Fruit fly (Drosophila melanogaster) whole organism: ENCODE measurements around the gene Atpalpha.

Experiments used
- CG8478 ChIP-seq: fragments of >200 bp; optimal IDR thresholded peaks from 2 replicates; lab custom pipeline; 2018; ENCODE audit warnings: inconsistent platforms
- Dll ChIP-seq: fragments of >200 bp; optimal IDR thresholded peaks from 2 replicates; lab custom pipeline; 2017
- EcR ChIP-seq, 2 experiments: fragments of >200 bp; optimal IDR thresholded peaks; 2 replicates each; lab custom pipeline; 2017; ENCODE audit warnings: missing biosample characterization in 2 of 2, missing genetic modification characterization in 2 of 2, missing genetic modification reagents in 2 of 2
- pan ChIP-seq: fragments of >200 bp; optimal IDR thresholded peaks from 2 replicates; lab custom pipeline; 2017
- psq ChIP-seq: fragments of >200 bp; optimal IDR thresholded peaks from 2 replicates; lab custom pipeline; 2017
- usp ChIP-seq: fragments of >200 bp; optimal IDR thresholded peaks from 2 replicates; lab custom pipeline; 2017; ENCODE audit warnings: missing biosample characterization, missing genetic modification characterization, mixed read lengths

Gene Atpalpha

dm6 chr3R:20961993-20962392 is 13.5 kb downstream of the Atpalpha start:
- TF ChIP-seq EcR (GFP tag; optimal IDR thresholded peaks at IDR 0.05; lab: Kevin White, UChicago) (no peak), pan (lab: Kevin White, UChicago) (no peak), CG8478 (no peak), Dll (lab: Kevin White, UChicago) (no peak), usp (no peak), psq (lab: Kevin White, UChicago) (no peak)

- no peak for TF ChIP-seq usp
- TF ChIP-seq EcR (GFP tag; optimal IDR thresholded peaks at IDR 0.05; lab: Kevin White, UChicago): no peak
- TF ChIP-seq pan (lab: Kevin White, UChicago): no peak
- TF ChIP-seq Dll (lab: Kevin White, UChicago): no peak
- TF ChIP-seq psq (lab: Kevin White, UChicago): no peak
- no peak for TF ChIP-seq CG8478
Observed at dm6 chr3R:20962965-20963364, 14.5 kb downstream of the Atpalpha start.

- TF ChIP-seq usp (no peak), EcR (GFP tag; optimal IDR thresholded peaks at IDR 0.05; lab: Kevin White, UChicago) (no peak), psq (lab: Kevin White, UChicago) (no peak), CG8478 (no peak), pan (lab: Kevin White, UChicago) (no peak)
Observed at dm6 chr3R:20976649-20977048, 28.1 kb downstream of the Atpalpha start.

dm6 chr3R:20977846-20978295 is 29.4 kb downstream of the Atpalpha start, which contains the start of gene Calx:
Gene Calx (plus strand): TSS chr3R:20978183.
- TF ChIP-seq Dll (lab: Kevin White, UChicago) (no peak), psq (lab: Kevin White, UChicago) (no peak), EcR (GFP tag; optimal IDR thresholded peaks at IDR 0.05; lab: Kevin White, UChicago) (no peak), pan (lab: Kevin White, UChicago) (no peak)

dm6 chr3R:20984087-20984486 is 35.6 kb downstream of the Atpalpha start:
- TF ChIP-seq Dll (lab: Kevin White, UChicago) (no peak), CG8478 (no peak), EcR (GFP tag; optimal IDR thresholded peaks at IDR 0.05; lab: Kevin White, UChicago) (no peak), psq (lab: Kevin White, UChicago) (no peak), pan (lab: Kevin White, UChicago) (no peak), usp (no peak)

- TF ChIP-seq usp (no peak), pan (lab: Kevin White, UChicago) (no peak), EcR (GFP tag; optimal IDR thresholded peaks at IDR 0.05; lab: Kevin White, UChicago) (no peak), CG8478 (no peak), psq (lab: Kevin White, UChicago) (no peak), Dll (lab: Kevin White, UChicago) (no peak)
Observed at dm6 chr3R:20984902-20985301, 36.4 kb downstream of the Atpalpha start.

- TF ChIP-seq psq (lab: Kevin White, UChicago) (no peak), CG8478 (no peak), Dll (lab: Kevin White, UChicago) (no peak), EcR (GFP tag; optimal IDR thresholded peaks at IDR 0.05; lab: Kevin White, UChicago) (no peak), pan (lab: Kevin White, UChicago) (no peak), usp (no peak)
Observed at dm6 chr3R:20985592-20985991, 37.1 kb downstream of the Atpalpha start.

- TF ChIP-seq psq (lab: Kevin White, UChicago) (no peak), EcR (GFP tag; optimal IDR thresholded peaks at IDR 0.05; lab: Kevin White, UChicago) (no peak), CG8478 (no peak), usp (no peak), Dll (lab: Kevin White, UChicago) (no peak), pan (lab: Kevin White, UChicago) (no peak)
Observed at dm6 chr3R:20987836-20988235, 39.3 kb downstream of the Atpalpha start, which contains the start of gene CG43446. Gene CG43446 (minus strand): TSS chr3R:20987936.

dm6 chr3R:20988560-20988959 is 40.0 kb downstream of the Atpalpha start:
- no peak for TF ChIP-seq CG8478
- TF ChIP-seq Dll (lab: Kevin White, UChicago): no peak
- TF ChIP-seq pan (lab: Kevin White, UChicago): no peak

dm6 chr3R:20989046-20989445 is 40.5 kb downstream of the Atpalpha start:
- TF ChIP-seq CG8478: no peak
- no peak for TF ChIP-seq usp
- no peak for TF ChIP-seq psq (lab: Kevin White, UChicago)
- TF ChIP-seq EcR (GFP tag; optimal IDR thresholded peaks at IDR 0.05; lab: Kevin White, UChicago): no peak
- no peak for TF ChIP-seq pan (lab: Kevin White, UChicago)
- no peak for TF ChIP-seq Dll (lab: Kevin White, UChicago)

- no peak for TF ChIP-seq EcR (GFP tag; optimal IDR thresholded peaks at IDR 0.05; lab: Kevin White, UChicago)
- TF ChIP-seq pan (lab: Kevin White, UChicago): no peak
Observed at dm6 chr3R:20989657-20990056, 41.1 kb downstream of the Atpalpha start.

- no peak for TF ChIP-seq EcR (GFP tag; optimal IDR thresholded peaks at IDR 0.05; lab: Kevin White, UChicago)
- no peak for TF ChIP-seq CG8478
- TF ChIP-seq psq (lab: Kevin White, UChicago): no peak
- TF ChIP-seq pan (lab: Kevin White, UChicago): no peak
- TF ChIP-seq Dll (lab: Kevin White, UChicago): no peak
- TF ChIP-seq usp: no peak
Observed at dm6 chr3R:20990409-20990808, 41.9 kb downstream of the Atpalpha start.

- TF ChIP-seq Dll (lab: Kevin White, UChicago): no peak
- TF ChIP-seq psq (lab: Kevin White, UChicago): no peak
- no peak for TF ChIP-seq usp
Observed at dm6 chr3R:20998319-20998718, 49.8 kb downstream of the Atpalpha start.
